Worm (Caenorhabditis elegans): ENCODE measurements around the gene T02C5.1.

T02C5.1 gene

DNA sequence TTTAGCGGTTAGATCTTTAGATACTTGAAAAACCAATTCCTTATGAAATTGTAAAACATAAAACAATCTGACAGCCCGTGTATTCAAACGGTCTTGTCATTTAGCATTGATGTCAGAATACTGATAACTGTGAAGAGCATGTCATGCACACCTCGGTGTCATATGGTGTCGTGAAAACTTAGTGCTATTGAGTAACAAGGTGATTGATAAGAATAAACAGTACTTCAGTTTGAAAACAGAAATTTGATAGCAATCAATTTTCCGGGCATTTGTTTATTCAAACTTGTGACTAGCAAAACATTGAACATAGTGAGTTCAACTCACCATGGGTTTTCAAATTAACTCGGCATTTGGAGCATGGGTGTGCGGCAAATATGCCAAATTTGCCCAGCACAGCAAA is 569 bp downstream of the T02C5.1 start (continued):
- TF ChIP-seq daf-8 (GFP tag; IDR thresholded peaks at IDR 0.05) (no peak), madf-9 (GFP tag; conservative IDR thresholded peaks at IDR 0.05) (no peak), snpc-4 (tag; optimal IDR thresholded peaks at IDR 0.05) (no peak), nhr-111 (GFP tag; optimal IDR thresholded peaks at IDR 0.05) (no peak), nhr-6 (tag; optimal IDR thresholded peaks at IDR 0.05) (no peak), jun-1 (tag; optimal IDR thresholded peaks at IDR 0.05) (no peak), sdz-12 (GFP tag; optimal IDR thresholded peaks at IDR 0.05) (no peak), gei-8 (GFP tag; optimal IDR thresholded peaks at IDR 0.05) (no peak), nhr-25 (tag; optimal IDR thresholded peaks at IDR 0.05; ENCODE audit: borderline replicate concordance, insufficient read depth) (no peak), unc-62 (GFP tag; optimal IDR thresholded peaks at IDR 0.05 in 1 of 2) (peak in 1 of 2 experiments; percentile 26), unc-62 (tag; optimal IDR thresholded peaks at IDR 0.05) (no peak), dpl-1 (GFP tag; optimal IDR thresholded peaks at IDR 0.05) (no peak), aha-1 (tag) (no peak), zfp-3 (GFP tag; conservative IDR thresholded peaks at IDR 0.05) (no peak), hlh-11 (tag; optimal IDR thresholded peaks at IDR 0.05) (peak; percentile 84), F10B5.3 (tag; optimal IDR thresholded peaks at IDR 0.05) (no peak), skn-1 (tag; optimal IDR thresholded peaks at IDR 0.05) (no peak), spr-1 (tag; optimal IDR thresholded peaks at IDR 0.05) (no peak), cey-2 (tag; optimal IDR thresholded peaks at IDR 0.05; ENCODE audit: borderline replicate concordance, insufficient read depth) (no peak), T26A8.4 (GFP tag; IDR thresholded peaks at IDR 0.05) (no peak), dve-1 (tag; optimal IDR thresholded peaks at IDR 0.05; ENCODE audit: insufficient read depth) (peak; percentile 90), lsy-2 (tag; optimal IDR thresholded peaks at IDR 0.05) (peak in 1 of 2 experiments; percentile 23), snpc-1.2 (GFP tag; IDR thresholded peaks at IDR 0.05) (0 out of 2 replicates have a peak, but pooled peaks have one; percentile 19), nhr-76 (tag; optimal IDR thresholded peaks at IDR 0.05) (no peak), ZK546.5 (tag; optimal IDR thresholded peaks at IDR 0.05) (no peak), dmd-8 (GFP tag; IDR thresholded peaks at IDR 0.05) (no peak), zip-11 (GFP tag; IDR thresholded peaks at IDR 0.05) (no peak), duxl-1 (tag; optimal IDR thresholded peaks at IDR 0.05; ENCODE audit: poor library complexity) (no peak), ctbp-1 (GFP tag; IDR thresholded peaks at IDR 0.05) (no peak), ztf-7 (tag; optimal IDR thresholded peaks at IDR 0.05) (no peak), zfp-2 (tag; optimal IDR thresholded peaks at IDR 0.05) (no peak), lin-1 (GFP tag; IDR thresholded peaks at IDR 0.05) (peak; percentile 19; the same call in 1 of the 2 replicates), hmg-1.1 (GFP tag; IDR thresholded peaks at IDR 0.05) (no peak), D1046.2 (GFP tag; IDR thresholded peaks at IDR 0.05) (no peak), unc-130 (GFP tag; optimal IDR thresholded peaks at IDR 0.05) (no peak), saeg-2 (GFP tag; IDR thresholded peaks at IDR 0.05) (no peak), mep-1 (tag; optimal IDR thresholded peaks at IDR 0.05) (peak; percentile 1), ceh-28 (tag; optimal IDR thresholded peaks at IDR 0.05) (no peak), nhr-102 (tag; optimal IDR thresholded peaks at IDR 0.05) (no peak), F44E2.7 (GFP tag; IDR thresholded peaks at IDR 0.05) (no peak), F49E8.2 (tag; optimal IDR thresholded peaks at IDR 0.05; ENCODE audit: borderline replicate concordance) (no peak), hif-1 (tag; optimal IDR thresholded peaks at IDR 0.05) (no peak), ceh-20 (GFP tag; IDR thresholded peaks at IDR 0.05) (no peak), daf-19 (GFP tag; conservative IDR thresholded peaks at IDR 0.05) (no peak), nhr-28 (tag; optimal IDR thresholded peaks at IDR 0.05) (peak; percentile 68), Y48G9A.11 (GFP tag; IDR thresholded peaks at IDR 0.05) (no peak), mxl-3 (GFP tag; optimal IDR thresholded peaks at IDR 0.05) (peak; percentile 28), madf-5 (GFP tag; IDR thresholded peaks at IDR 0.05) (no peak), vab-7 (GFP tag; IDR thresholded peaks at IDR 0.05) (no peak), ceh-62 (tag; optimal IDR thresholded peaks at IDR 0.05) (no peak), ztf-11 (tag; optimal IDR thresholded peaks at IDR 0.05) (no peak), arid-1 (GFP tag; conservative IDR thresholded peaks at IDR 0.05) (no peak)

All from whole organism, L4 larva.